Worm (Caenorhabditis elegans) whole organism, midembryonic: ENCODE measurements around the gene Y27F2A.8.

Source experiments
- cog-1 ChIP-seq: sonication (generic microtip); optimal IDR thresholded peaks from 2 replicates; lab custom pipeline; 2016; ENCODE audit warnings: missing genetic modification characterization, missing compliant biosample characterization
- flt-1 ChIP-seq: fragments of 200-800 bp; sonication (Bioruptor generic); IDR thresholded peaks from 2 replicates; pipeline ENCODE4 v1.3.6; 2022; ENCODE audit warnings: missing genetic modification characterization, missing compliant biosample characterization
- klf-2 ChIP-seq: fragments of 200-800 bp; sonication (Bioruptor generic); conservative IDR thresholded peaks from 2 replicates; pipeline ENCODE4 v1.3.6; 2022; ENCODE audit warnings: missing genetic modification reagents, missing genetic modification characterization, missing compliant biosample characterization
- med-1 ChIP-seq: sonication (generic microtip); optimal IDR thresholded peaks from 2 replicates; lab custom pipeline; 2017; ENCODE audit warnings: missing genetic modification characterization, mild to moderate bottlenecking, missing compliant biosample characterization, antibody characterized with exemption, missing genetic modification reagents; ENCODE audit not compliant: insufficient read depth
- tab-1 ChIP-seq: fragments of 200-800 bp; sonication (Bioruptor generic); IDR thresholded peaks from 2 replicates; pipeline ENCODE4 v1.3.6; 2022; ENCODE audit warnings: missing genetic modification characterization, missing compliant biosample characterization

DNA sequence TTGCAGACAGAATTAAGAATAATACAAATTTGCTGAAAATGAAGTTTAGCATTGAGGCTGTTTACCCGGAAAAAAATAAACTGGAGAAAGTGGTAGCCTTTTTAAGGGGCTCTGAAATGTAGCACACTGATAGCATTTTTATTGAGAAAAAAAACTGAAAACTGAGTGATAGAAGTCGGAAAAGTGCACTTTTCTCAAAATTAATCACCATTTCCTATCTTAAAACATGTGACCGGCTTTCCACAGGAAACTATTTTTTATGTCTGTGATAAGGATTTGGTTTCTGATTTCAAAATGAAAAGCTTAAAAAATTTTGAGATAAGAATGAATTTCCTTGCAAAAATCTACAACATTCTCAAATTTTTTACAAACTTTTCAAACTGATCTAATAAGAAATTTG, 37.1 kb downstream of the Y27F2A.8 start, which contains the start of gene ZC239.22:
- TF ChIP-seq med-1 (GFP tag; lab: Kevin White, UChicago): no peak
- TF ChIP-seq tab-1: no peak
- no peak for TF ChIP-seq flt-1
- no peak for TF ChIP-seq cog-1 (tag; lab: Kevin White, UChicago)
- TF ChIP-seq klf-2 (GFP tag; lab: Robert Waterston, UW): no peak
